Fruit fly (Drosophila melanogaster) Kc167 (cell line): ENCODE measurements around the gene CG15880.

ENCODE experiments used
- Myc ChIP-seq: fragments of >200 bp; optimal IDR thresholded peaks from 2 replicates; lab custom pipeline; 2017; ENCODE audit warnings: missing external identifiers
- Sin3A ChIP-seq: fragments of >200 bp; optimal IDR thresholded peaks from 2 replicates; lab custom pipeline; 2018; ENCODE audit warnings: missing external identifiers
- h ChIP-seq: fragments of >200 bp; optimal IDR thresholded peaks from 3 replicates; lab custom pipeline; 2018; ENCODE audit warnings: missing external identifiers
- insv ChIP-seq: fragments of >200 bp; optimal IDR thresholded peaks from 3 replicates; lab custom pipeline; 2018; ENCODE audit warnings: missing external identifiers
- psq ChIP-seq: fragments of >200 bp; optimal IDR thresholded peaks from 2 replicates; lab custom pipeline; 2017; ENCODE audit warnings: missing external identifiers
- ttk ChIP-seq: sonication (Bioruptor generic); optimal IDR thresholded peaks from 2 replicates; lab custom pipeline; 2017; ENCODE audit warnings: missing external identifiers

CG15880 gene

dm6 chr2L:840022-840421 is 22.3 kb upstream of the CG15880 start:
- no peak for TF ChIP-seq insv (lab: Kevin White, UChicago)
- no peak for TF ChIP-seq Myc (lab: Kevin White, UChicago)
- no peak for TF ChIP-seq Sin3A (lab: Kevin White, UChicago)
- TF ChIP-seq psq (lab: Kevin White, UChicago), result no peak
- no peak for TF ChIP-seq ttk (lab: Kevin White, UChicago)
- no peak for TF ChIP-seq h (lab: Kevin White, UChicago)

- TF ChIP-seq h (lab: Kevin White, UChicago) (no peak), Sin3A (lab: Kevin White, UChicago) (no peak), ttk (lab: Kevin White, UChicago) (no peak), Myc (lab: Kevin White, UChicago) (no peak), insv (lab: Kevin White, UChicago) (no peak), psq (lab: Kevin White, UChicago) (no peak)
Observed at dm6 chr2L:838786-839185, 21.0 kb upstream of the CG15880 start.

DNA sequence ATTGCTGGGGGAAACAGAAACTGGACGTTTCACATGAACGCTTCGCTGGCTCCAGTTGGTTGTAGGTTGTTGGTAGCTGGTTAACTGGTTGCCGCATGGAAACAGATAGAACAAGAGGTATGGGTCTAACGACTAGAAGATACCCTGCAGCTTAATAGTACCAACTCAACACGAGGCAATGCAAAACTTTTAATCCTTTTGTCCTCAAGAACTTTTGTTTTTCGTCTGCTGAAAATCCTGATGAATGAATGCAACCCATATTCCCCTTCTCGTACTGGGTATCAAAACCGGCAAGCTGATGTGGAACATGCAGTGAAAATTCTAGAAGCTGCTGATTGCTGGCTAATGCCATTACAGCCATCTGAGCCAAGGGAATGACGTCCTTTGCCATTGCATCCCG is 20.2 kb upstream of the CG15880 start:
- no peak for TF ChIP-seq insv (lab: Kevin White, UChicago)
- no peak for TF ChIP-seq h (lab: Kevin White, UChicago)
- TF ChIP-seq psq (lab: Kevin White, UChicago), result no peak
- no peak for TF ChIP-seq Myc (lab: Kevin White, UChicago)
- no peak for TF ChIP-seq ttk (lab: Kevin White, UChicago)
- TF ChIP-seq Sin3A (lab: Kevin White, UChicago), result no peak

DNA sequence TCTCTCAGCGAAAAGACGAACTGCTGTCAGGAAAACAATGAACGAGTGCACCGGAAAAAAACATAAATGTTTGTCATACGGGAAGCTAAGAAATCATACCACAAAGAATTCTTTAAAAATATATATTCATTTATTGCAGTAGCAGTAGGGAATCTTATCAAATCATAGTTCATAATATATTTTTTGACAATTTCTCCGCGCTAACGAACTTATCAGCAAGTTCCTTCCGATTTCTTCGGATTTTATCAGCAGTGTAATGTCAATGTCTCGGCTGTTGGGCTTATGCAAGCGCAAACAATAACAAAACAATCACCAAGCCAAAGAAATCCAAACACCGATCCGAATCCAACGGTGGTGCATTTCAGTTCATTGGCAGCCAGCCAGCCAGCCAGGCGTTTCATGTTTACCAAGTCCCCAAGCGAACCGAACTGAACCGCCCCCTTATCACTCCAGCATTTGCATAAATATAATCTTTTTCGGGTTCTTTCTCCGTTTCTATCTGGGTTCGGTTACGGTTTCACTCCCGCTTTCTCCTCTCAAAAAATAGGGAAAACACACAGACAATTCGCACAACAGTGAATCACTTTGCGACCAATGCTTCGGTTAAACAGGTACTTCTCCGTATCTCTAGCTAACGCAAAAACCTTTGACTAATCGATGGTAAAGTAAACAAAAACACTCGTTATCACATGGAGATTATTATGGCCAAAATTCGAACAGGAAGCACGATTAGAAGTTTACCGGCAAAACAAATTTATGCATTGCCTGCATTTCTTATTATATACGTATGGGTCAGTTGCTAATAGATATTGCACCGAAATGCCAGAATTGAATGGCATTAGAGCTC is 10.0 kb upstream of the CG15880 start:
- TF ChIP-seq ttk (lab: Kevin White, UChicago) (no peak), psq (lab: Kevin White, UChicago) (no peak), Myc (lab: Kevin White, UChicago) (no peak), insv (lab: Kevin White, UChicago) (no peak), h (lab: Kevin White, UChicago) (no peak), Sin3A (lab: Kevin White, UChicago) (no peak)

- TF ChIP-seq insv (lab: Kevin White, UChicago), result no peak
- TF ChIP-seq h (lab: Kevin White, UChicago), result no peak
- no peak for TF ChIP-seq Myc (lab: Kevin White, UChicago)
- no peak for TF ChIP-seq ttk (lab: Kevin White, UChicago)
- no peak for TF ChIP-seq psq (lab: Kevin White, UChicago)
- TF ChIP-seq Sin3A (lab: Kevin White, UChicago), result no peak
Observed at dm6 chr2L:827049-827448, 9.3 kb upstream of the CG15880 start.

dm6 chr2L:826388-826787 is 8.6 kb upstream of the CG15880 start:
- TF ChIP-seq Sin3A (lab: Kevin White, UChicago) (no peak), Myc (lab: Kevin White, UChicago) (no peak), psq (lab: Kevin White, UChicago) (no peak), insv (lab: Kevin White, UChicago) (no peak), h (lab: Kevin White, UChicago) (no peak)

DNA sequence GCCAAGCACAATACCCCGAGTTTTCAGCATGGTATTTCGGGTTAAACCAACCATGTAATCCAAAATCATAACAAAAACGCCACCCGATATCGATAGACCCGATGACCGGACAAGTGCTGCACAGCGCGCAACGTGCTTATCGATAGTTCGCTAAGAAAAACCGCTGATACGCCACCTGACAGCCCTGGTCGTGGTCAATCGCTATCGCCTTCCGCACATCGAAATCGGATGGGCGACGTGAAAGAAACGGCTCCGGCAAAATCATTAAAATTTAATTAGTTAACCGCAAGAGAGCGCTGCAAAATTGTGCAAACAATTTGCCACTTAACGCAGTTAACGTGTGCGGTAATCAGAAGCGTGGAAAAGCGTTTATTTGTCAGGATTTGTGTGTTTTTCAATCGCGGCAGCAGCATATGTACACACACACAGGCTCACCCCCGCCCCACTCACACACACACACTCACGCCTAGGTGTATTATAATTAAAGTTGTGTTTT is 8.1 kb upstream of the CG15880 start, which contains the start of the genes CG3862 and dock:
Gene CG3862, minus strand, starts transcription at position 94 of the 496 bp plus-strand sequence.
Gene dock, plus strand, starts transcription at position 202 of the 496 bp plus-strand sequence.
- no peak for TF ChIP-seq psq (lab: Kevin White, UChicago)
- TF ChIP-seq Sin3A (lab: Kevin White, UChicago), result no peak
- TF ChIP-seq h (lab: Kevin White, UChicago), result peak; percentile 41
- no peak for TF ChIP-seq insv (lab: Kevin White, UChicago)

- TF ChIP-seq Myc (lab: Kevin White, UChicago) (no peak), psq (lab: Kevin White, UChicago) (no peak), Sin3A (lab: Kevin White, UChicago) (no peak), ttk (lab: Kevin White, UChicago) (no peak), insv (lab: Kevin White, UChicago) (no peak), h (lab: Kevin White, UChicago) (no peak)
Observed at dm6 chr2L:821986-822711, 4.4 kb upstream of the CG15880 start.

dm6 chr2L:821242-821985 is 3.7 kb upstream of the CG15880 start, which contains the start of gene CG3662:
Gene CG3662 (plus strand): TSS chr2L:821289.
- TF ChIP-seq ttk (lab: Kevin White, UChicago) (no peak), Sin3A (lab: Kevin White, UChicago) (no peak), psq (lab: Kevin White, UChicago) (no peak)

- TF ChIP-seq insv (lab: Kevin White, UChicago) (no peak), h (lab: Kevin White, UChicago) (no peak), Myc (lab: Kevin White, UChicago) (no peak), ttk (lab: Kevin White, UChicago) (no peak), psq (lab: Kevin White, UChicago) (no peak), Sin3A (lab: Kevin White, UChicago) (no peak)
Observed at dm6 chr2L:819315-820032, 1.7 kb upstream of the CG15880 start, which contains the start of the genes PGAP2 and Clp. Gene PGAP2 (minus strand): TSS chr2L:819508. Gene Clp (plus strand): TSS chr2L:819964.
